Fruit fly (Drosophila melanogaster): Measurements from ENCODE around the gene CG15172.

CG15172 gene

DNA sequence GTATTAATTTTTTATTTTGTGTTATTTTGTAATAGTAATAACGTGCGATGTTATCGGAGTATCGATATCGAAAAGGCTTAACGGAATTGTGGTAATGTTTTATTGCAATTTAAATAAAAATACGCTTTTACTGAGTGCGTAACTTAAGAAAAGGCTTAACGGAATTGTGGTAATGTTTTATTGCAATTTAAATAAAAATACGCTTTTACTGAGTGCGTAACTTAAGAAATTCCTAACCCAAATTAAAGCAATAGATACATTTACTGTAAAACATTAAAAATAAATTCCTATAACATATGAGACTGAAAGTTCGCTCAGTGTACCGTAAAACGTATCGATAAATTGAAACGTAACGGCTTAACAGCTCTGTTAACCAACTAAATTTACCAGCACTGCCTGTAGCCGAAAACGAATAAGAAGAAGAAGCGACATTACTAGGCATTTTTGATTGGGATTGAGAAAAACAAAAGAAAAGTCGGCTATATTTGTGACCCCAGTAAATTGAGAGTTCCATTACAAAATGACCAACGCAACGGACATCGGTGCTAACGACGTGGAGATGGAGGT lies 29.4 kb downstream of the CG15172 start, which contains the start of gene Rpn3:
TSS of gene Rpn3 (plus strand) at position 257 of the 567 bp plus-strand sequence.
- TF ChIP-seq ovo (GFP tag; optimal IDR thresholded peaks at IDR 0.05) (peak; percentile 29), CG5204 (GFP tag; optimal IDR thresholded peaks at IDR 0.05) (no peak), pad (GFP tag; optimal IDR thresholded peaks at IDR 0.05) (peak; percentile 55), CG7101 (tag; optimal IDR thresholded peaks at IDR 0.05) (peak; percentile 83), cnc (optimal IDR thresholded peaks at IDR 0.05) (peak; percentile 97 to 99), Hr96 (GFP tag; optimal IDR thresholded peaks at IDR 0.05) (no peak), CG14711 (tag; optimal IDR thresholded peaks at IDR 0.05) (peak; percentile 83), CG1620 (GFP tag; optimal IDR thresholded peaks at IDR 0.05) (peak; percentile 72), kay (GFP tag; ENCODE audit: borderline replicate concordance) (no peak), CG11617 (GFP tag; optimal IDR thresholded peaks at IDR 0.05) (peak; percentile 78), CG7045 (GFP tag; optimal IDR thresholded peaks at IDR 0.05) (peak; percentile 56), Clk (GFP tag; optimal IDR thresholded peaks at IDR 0.05) (peak; percentile 62), bab1 (GFP tag; optimal IDR thresholded peaks at IDR 0.05) (peak; percentile 84), CG33017 (tag; optimal IDR thresholded peaks at IDR 0.05) (peak; percentile 73), CG12768 (GFP tag; optimal IDR thresholded peaks at IDR 0.05) (peak; percentile 51), tj (GFP tag; optimal IDR thresholded peaks at IDR 0.05) (peak; percentile 60), Crg-1 (GFP tag; optimal IDR thresholded peaks at IDR 0.05) (peak; percentile 72), toe (GFP tag; optimal IDR thresholded peaks at IDR 0.05) (no peak), Mnt (GFP tag; optimal IDR thresholded peaks at IDR 0.05) (peak; percentile 90), cic (GFP tag; optimal IDR thresholded peaks at IDR 0.05) (no peak)

DNA sequence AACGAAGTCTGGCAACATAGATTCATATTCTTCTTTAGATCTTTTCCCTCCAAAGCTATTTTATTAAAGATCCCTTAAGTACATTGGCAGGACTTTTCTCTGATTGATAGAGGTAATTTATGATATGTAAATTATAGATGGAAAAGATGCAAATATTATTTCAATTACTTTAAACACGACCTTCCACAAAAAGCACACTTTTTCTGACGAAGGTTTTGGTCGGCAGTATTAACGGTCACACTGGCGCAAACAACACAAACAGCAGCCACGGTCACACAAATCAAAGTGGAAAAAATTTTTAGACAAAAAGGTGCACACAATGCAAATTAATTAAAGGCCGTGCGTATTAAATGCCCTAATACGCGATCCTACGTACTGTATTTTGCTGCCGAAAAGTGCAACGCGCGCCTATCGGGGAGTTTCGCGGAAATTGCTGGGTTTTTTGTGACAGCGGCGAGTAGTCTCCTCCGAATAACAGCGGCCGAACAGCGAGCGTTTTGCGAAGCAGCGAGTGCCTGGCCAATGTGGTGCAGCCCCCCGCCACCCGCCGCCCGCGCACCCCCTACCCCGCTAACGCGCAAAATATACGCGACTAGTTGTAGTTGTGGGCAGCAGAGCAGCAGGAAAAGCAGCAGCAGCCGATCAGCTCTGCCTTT lies 31.8 kb downstream of the CG15172 start, which contains the start of gene CG10492:
TSS of gene CG10492 (plus strand) at position 219 of the 656 bp plus-strand sequence.
- peak; percentile 39 for TF ChIP-seq CG12768 (GFP tag; optimal IDR thresholded peaks at IDR 0.05)
- peak; percentile 45 for TF ChIP-seq pad (GFP tag; optimal IDR thresholded peaks at IDR 0.05)
- peak; percentile 50 for TF ChIP-seq CG11617 (GFP tag; optimal IDR thresholded peaks at IDR 0.05)
- TF ChIP-seq cic (GFP tag; optimal IDR thresholded peaks at IDR 0.05): peak; percentile 55
- no peak for TF ChIP-seq kay (GFP tag; ENCODE audit: borderline replicate concordance)
- peak; percentile 79 for TF ChIP-seq Mnt (GFP tag; optimal IDR thresholded peaks at IDR 0.05)
- TF ChIP-seq Clk (GFP tag; optimal IDR thresholded peaks at IDR 0.05): peak; percentile 17
- peak; percentile 5 for TF ChIP-seq bab1 (GFP tag; optimal IDR thresholded peaks at IDR 0.05)
- peak; percentile 65 for TF ChIP-seq tj (GFP tag; optimal IDR thresholded peaks at IDR 0.05)
- TF ChIP-seq Hr96 (GFP tag; optimal IDR thresholded peaks at IDR 0.05): no peak
- no peak for TF ChIP-seq ovo (GFP tag; optimal IDR thresholded peaks at IDR 0.05)

DNA sequence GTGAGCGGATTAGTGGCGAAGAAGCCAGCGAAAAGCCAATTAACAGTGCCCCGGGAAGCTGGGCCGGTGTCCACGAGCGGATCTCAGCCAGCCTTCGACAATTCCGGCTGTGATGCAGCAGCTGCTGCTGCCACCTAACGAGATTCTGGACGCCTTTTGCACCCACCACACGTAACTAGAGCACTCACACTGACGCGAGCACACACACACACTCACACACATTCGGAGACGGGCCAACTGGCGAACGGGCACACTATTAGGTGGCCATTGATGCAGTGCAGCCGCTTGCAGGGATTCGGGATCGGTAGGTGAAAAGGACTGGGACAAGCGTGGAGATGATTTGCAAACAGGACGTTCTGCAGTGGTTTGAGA lies 32.3 kb downstream of the CG15172 start:
- TF ChIP-seq CG33017 (tag; optimal IDR thresholded peaks at IDR 0.05) (no peak), pad (GFP tag; optimal IDR thresholded peaks at IDR 0.05) (no peak), kay (GFP tag; ENCODE audit: borderline replicate concordance) (no peak), Mnt (GFP tag; optimal IDR thresholded peaks at IDR 0.05) (no peak), toe (GFP tag; optimal IDR thresholded peaks at IDR 0.05) (no peak), CG1620 (GFP tag; optimal IDR thresholded peaks at IDR 0.05) (no peak), CG7101 (tag; optimal IDR thresholded peaks at IDR 0.05) (no peak), Hr96 (GFP tag; optimal IDR thresholded peaks at IDR 0.05) (no peak), CG12768 (GFP tag; optimal IDR thresholded peaks at IDR 0.05) (no peak), Clk (GFP tag; optimal IDR thresholded peaks at IDR 0.05) (no peak), CG11617 (GFP tag; optimal IDR thresholded peaks at IDR 0.05) (no peak), CG14711 (tag; optimal IDR thresholded peaks at IDR 0.05) (no peak), cic (GFP tag; optimal IDR thresholded peaks at IDR 0.05) (no peak), CG7045 (GFP tag; optimal IDR thresholded peaks at IDR 0.05) (no peak)

DNA sequence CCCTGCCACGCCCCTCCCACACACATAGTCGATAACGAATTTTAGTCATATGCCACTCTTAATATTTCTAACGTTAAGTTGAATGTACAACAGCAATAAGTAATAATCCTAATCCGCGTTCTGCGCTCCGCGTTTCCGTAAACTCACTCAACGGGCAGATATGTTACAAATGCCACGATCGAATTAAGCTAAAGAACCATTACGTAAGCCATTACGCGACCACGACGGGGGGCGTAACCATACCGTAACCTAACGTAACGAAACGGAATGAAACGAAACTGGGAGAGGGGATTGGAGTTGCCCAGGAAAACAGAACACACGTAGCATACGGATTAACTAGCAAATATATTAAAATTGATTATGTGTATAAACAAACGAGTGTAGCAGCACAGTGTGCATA lies 35.6 kb downstream of the CG15172 start:
- no peak for TF ChIP-seq pad (GFP tag; optimal IDR thresholded peaks at IDR 0.05)
- no peak for TF ChIP-seq kay (GFP tag; ENCODE audit: borderline replicate concordance)
- no peak for TF ChIP-seq CG1620 (GFP tag; optimal IDR thresholded peaks at IDR 0.05)
- TF ChIP-seq Crg-1 (GFP tag; optimal IDR thresholded peaks at IDR 0.05): no peak
- TF ChIP-seq CG7045 (GFP tag; optimal IDR thresholded peaks at IDR 0.05): no peak
- no peak for TF ChIP-seq ovo (GFP tag; optimal IDR thresholded peaks at IDR 0.05)

DNA sequence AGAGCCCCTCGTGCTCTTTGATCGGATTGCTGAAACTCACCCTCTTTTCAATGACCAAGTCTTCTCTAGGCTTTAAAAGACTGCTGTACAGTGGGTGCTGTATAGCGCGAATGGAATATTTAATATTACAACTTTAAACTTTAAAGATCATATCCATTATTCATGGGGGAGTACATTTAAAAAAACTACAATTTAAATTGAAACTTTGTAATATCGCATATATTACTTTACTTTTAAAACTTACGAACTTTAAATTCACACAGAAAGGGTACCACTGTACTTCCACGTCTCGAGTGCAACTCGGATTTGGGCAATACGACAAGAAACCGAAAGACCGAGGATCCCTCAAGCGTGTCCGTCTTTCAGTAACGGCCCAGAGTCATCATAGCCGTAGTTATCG lies 36.7 kb downstream of the CG15172 start, which contains the start of gene Phlpp:
TSS of gene Phlpp (plus strand) at position 214 of the 400 bp plus-strand sequence.
- TF ChIP-seq CG1620 (GFP tag; optimal IDR thresholded peaks at IDR 0.05) (no peak), cic (GFP tag; optimal IDR thresholded peaks at IDR 0.05) (no peak), Clk (GFP tag; optimal IDR thresholded peaks at IDR 0.05) (no peak), bab1 (GFP tag; optimal IDR thresholded peaks at IDR 0.05) (peak; percentile 42), Crg-1 (GFP tag; optimal IDR thresholded peaks at IDR 0.05) (no peak)

DNA sequence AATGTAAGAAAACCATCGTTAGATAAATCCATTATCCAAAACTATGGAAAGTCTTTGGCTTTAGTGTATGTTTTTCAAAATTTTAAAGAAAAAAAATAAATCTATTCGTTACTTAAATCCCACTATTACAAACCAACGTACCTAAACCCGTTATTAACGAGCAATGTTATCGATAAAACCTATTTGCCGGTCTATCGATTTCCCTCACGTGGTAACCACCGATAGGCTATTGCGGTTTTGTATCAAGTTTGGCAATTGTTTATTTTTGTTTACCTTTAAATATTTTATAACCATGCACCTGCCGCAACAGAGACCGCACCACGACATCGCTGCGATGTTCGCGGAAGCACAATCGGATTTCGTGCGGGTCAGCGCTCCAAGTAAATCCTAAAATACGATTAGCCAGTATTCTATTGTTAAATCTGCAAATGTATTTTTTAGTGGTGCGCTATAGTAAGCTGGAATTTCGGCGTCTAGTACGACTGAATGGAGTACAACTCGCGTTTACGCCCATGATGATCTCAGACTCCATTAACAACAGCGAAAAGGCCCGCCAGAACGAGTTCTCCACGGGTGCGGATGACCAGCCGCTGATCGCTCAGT lies 41.0 kb downstream of the CG15172 start, which contains the start of gene Dus4:
TSS of gene Dus4 (plus strand) at position 206 of the 603 bp plus-strand sequence.
- TF ChIP-seq Mnt (GFP tag; optimal IDR thresholded peaks at IDR 0.05) (peak; percentile 58), tj (GFP tag; optimal IDR thresholded peaks at IDR 0.05) (no peak)

All from whole organism, adult.